Worm (Caenorhabditis elegans) whole organism, late embryonic: ENCODE data around the gene M163.5.

Experiments
- C38D4.7 ChIP-seq: fragments of 200-800 bp; sonication (Bioruptor generic); optimal IDR thresholded peaks from 2 replicates; lab custom pipeline; 2018; ENCODE audit warnings: mild to moderate bottlenecking, missing genetic modification characterization, moderate library complexity, missing compliant biosample characterization
- F13H6.1 ChIP-seq: sonication (generic microtip); optimal IDR thresholded peaks from 2 replicates; lab custom pipeline; 2016; ENCODE audit warnings: missing genetic modification characterization, missing compliant biosample characterization
- K02D7.2 ChIP-seq: sonication (generic microtip); optimal IDR thresholded peaks from 2 replicates; lab custom pipeline; 2017; ENCODE audit warnings: mild to moderate bottlenecking, missing genetic modification characterization, missing compliant biosample characterization
- Y22D7AL.16 ChIP-seq: sonication (generic microtip); optimal IDR thresholded peaks from 2 replicates; lab custom pipeline; 2016; ENCODE audit warnings: missing genetic modification characterization, missing compliant biosample characterization
- ahr-1 ChIP-seq: sonication (generic microtip); optimal IDR thresholded peaks from 2 replicates; lab custom pipeline; 2016; ENCODE audit warnings: missing genetic modification characterization, missing compliant biosample characterization
- ceh-14 ChIP-seq: sonication (generic microtip); optimal IDR thresholded peaks from 2 replicates; lab custom pipeline; 2016; ENCODE audit warnings: missing genotype, missing genetic modification characterization, missing compliant biosample characterization
- ceh-19 ChIP-seq: fragments of 200-800 bp; sonication (Bioruptor generic); optimal IDR thresholded peaks from 2 replicates; lab custom pipeline; 2018; ENCODE audit warnings: mild to moderate bottlenecking, missing genetic modification characterization, missing compliant biosample characterization
- ceh-34 ChIP-seq: sonication (generic microtip); optimal IDR thresholded peaks from 2 replicates; lab custom pipeline; 2016; ENCODE audit warnings: mild to moderate bottlenecking, missing genetic modification characterization, missing compliant biosample characterization
- ceh-45 ChIP-seq: fragments of 200-800 bp; sonication (Bioruptor generic); IDR thresholded peaks from 2 replicates; pipeline ENCODE4 v1.3.6; 2022; ENCODE audit warnings: missing genetic modification reagents, missing genetic modification characterization, missing compliant biosample characterization
- ceh-48 ChIP-seq: sonication (generic microtip); optimal IDR thresholded peaks from 2 replicates; lab custom pipeline; 2016; ENCODE audit warnings: missing genetic modification characterization, inconsistent platforms, missing compliant biosample characterization
- ceh-6 ChIP-seq: fragments of 200-800 bp; sonication (Bioruptor generic); optimal IDR thresholded peaks from 2 replicates; lab custom pipeline; 2018; ENCODE audit warnings: mild to moderate bottlenecking, missing genetic modification characterization, missing compliant biosample characterization
- ceh-9 ChIP-seq: sonication (generic microtip); optimal IDR thresholded peaks from 2 replicates; lab custom pipeline; 2016; ENCODE audit warnings: mild to moderate bottlenecking, missing genetic modification characterization, inconsistent platforms, missing compliant biosample characterization
- che-1 ChIP-seq: sonication (generic microtip); optimal IDR thresholded peaks from 2 replicates; lab custom pipeline; 2016; ENCODE audit warnings: mild to moderate bottlenecking, missing genetic modification characterization, missing compliant biosample characterization
- dve-1 ChIP-seq: sonication (generic microtip); optimal IDR thresholded peaks from 2 replicates; lab custom pipeline; 2017; ENCODE audit warnings: antibody characterized with exemption, mild to moderate bottlenecking, missing genetic modification characterization, missing compliant biosample characterization
- elt-4 ChIP-seq: sonication (generic microtip); optimal IDR thresholded peaks from 2 replicates; lab custom pipeline; 2016; ENCODE audit warnings: missing genetic modification characterization, missing compliant biosample characterization
- fax-1 ChIP-seq: sonication (generic microtip); optimal IDR thresholded peaks from 2 replicates; lab custom pipeline; 2016; ENCODE audit warnings: missing genotype, missing genetic modification characterization, missing compliant biosample characterization
- fkh-6 ChIP-seq: sonication (generic microtip); optimal IDR thresholded peaks from 2 replicates; lab custom pipeline; 2016; ENCODE audit warnings: missing genetic modification characterization, missing compliant biosample characterization
- hlh-8 ChIP-seq: sonication (generic microtip); optimal IDR thresholded peaks from 2 replicates; lab custom pipeline; 2016; ENCODE audit warnings: missing genotype, missing genetic modification characterization, missing compliant biosample characterization
- lim-6 ChIP-seq: sonication (generic microtip); optimal IDR thresholded peaks from 2 replicates; lab custom pipeline; 2016; ENCODE audit warnings: missing genetic modification characterization, missing compliant biosample characterization
- lin-11 ChIP-seq: fragments of 200-800 bp; sonication (Bioruptor generic); optimal IDR thresholded peaks from 2 replicates; lab custom pipeline; 2018; ENCODE audit warnings: mild to moderate bottlenecking, missing genetic modification characterization, missing compliant biosample characterization
- madf-2 ChIP-seq: sonication (generic microtip); optimal IDR thresholded peaks from 2 replicates; lab custom pipeline; 2017; ENCODE audit warnings: missing genetic modification characterization, missing compliant biosample characterization
- mec-3 ChIP-seq: sonication (generic microtip); optimal IDR thresholded peaks from 2 replicates; lab custom pipeline; 2016; ENCODE audit warnings: borderline replicate concordance, missing genetic modification characterization, missing compliant biosample characterization
- nfya-1 ChIP-seq: sonication (generic microtip); optimal IDR thresholded peaks from 2 replicates; lab custom pipeline; 2017; ENCODE audit warnings: missing genetic modification characterization, mild to moderate bottlenecking, missing compliant biosample characterization, antibody characterized with exemption, moderate library complexity
- nhr-232 ChIP-seq: sonication (generic microtip); optimal IDR thresholded peaks from 2 replicates; lab custom pipeline; 2016; ENCODE audit warnings: missing genetic modification characterization, missing compliant biosample characterization
- npax-4 ChIP-seq: sonication (generic microtip); optimal IDR thresholded peaks from 2 replicates; lab custom pipeline; 2016; ENCODE audit warnings: missing genetic modification characterization, missing compliant biosample characterization
- odd-2 ChIP-seq: sonication (generic microtip); optimal IDR thresholded peaks from 2 replicates; lab custom pipeline; 2017; ENCODE audit warnings: antibody characterized with exemption, mild to moderate bottlenecking, missing genetic modification characterization, missing compliant biosample characterization
- pag-3 ChIP-seq: sonication (generic microtip); optimal IDR thresholded peaks from 2 replicates; lab custom pipeline; 2016; ENCODE audit warnings: missing compliant biosample characterization, missing genetic modification characterization, borderline replicate concordance
- pat-9 ChIP-seq: fragments of 200-800 bp; sonication (Bioruptor generic); optimal IDR thresholded peaks from 2 replicates; lab custom pipeline; 2018; ENCODE audit warnings: mild to moderate bottlenecking, missing genetic modification characterization, moderate library complexity, missing compliant biosample characterization
- pax-1 ChIP-seq: fragments of 150-350 bp; optimal IDR thresholded peaks from 2 replicates; lab custom pipeline; 2014; ENCODE audit warnings: missing biosample characterization, missing genetic modification characterization
- pqm-1 ChIP-seq: sonication (generic microtip); optimal IDR thresholded peaks from 2 replicates; lab custom pipeline; 2016; ENCODE audit warnings: missing genetic modification characterization, missing compliant biosample characterization
- ref-2 ChIP-seq: sonication (generic microtip); optimal IDR thresholded peaks from 2 replicates; lab custom pipeline; 2016; ENCODE audit warnings: missing genetic modification characterization, missing compliant biosample characterization
- tbx-2 ChIP-seq: sonication (generic microtip); optimal IDR thresholded peaks from 2 replicates; lab custom pipeline; 2016; ENCODE audit warnings: missing genetic modification characterization, missing compliant biosample characterization
- tbx-7 ChIP-seq: sonication (generic microtip); optimal IDR thresholded peaks from 2 replicates; lab custom pipeline; 2016; ENCODE audit warnings: missing genotype, missing genetic modification characterization, missing compliant biosample characterization
- ttx-3 ChIP-seq: sonication (generic microtip); optimal IDR thresholded peaks from 2 replicates; lab custom pipeline; 2016; ENCODE audit warnings: missing genetic modification reagents, missing genetic modification characterization, missing compliant biosample characterization
- unc-3 ChIP-seq, 2 experiments: fragments of 200-800 bp in 1 of 2; sonication (Bioruptor generic) in 1 of 2; sonication (generic microtip) in 1 of 2; conservative IDR thresholded peaks in 1 of 2; optimal IDR thresholded peaks in 1 of 2; 2 replicates each; pipeline versions ENCODE4 v1.3.6 to Lab custom; 2016 to 2022; ENCODE audit warnings: missing compliant biosample characterization in 2 of 2, missing genetic modification characterization in 2 of 2, missing genetic modification reagents in 1 of 2
- zip-5 ChIP-seq: sonication (generic microtip); optimal IDR thresholded peaks from 2 replicates; lab custom pipeline; 2016; ENCODE audit warnings: missing genetic modification characterization, missing compliant biosample characterization
- ztf-16 ChIP-seq: sonication (generic microtip); optimal IDR thresholded peaks from 2 replicates; lab custom pipeline; 2017; ENCODE audit warnings: missing genetic modification characterization, missing compliant biosample characterization

Gene M163.5

ce11 chrX:14455419-14455818 is 18.4 kb upstream of the M163.5 start, which contains the start of gene Y66C5A.1:
Gene Y66C5A.1, minus strand, starts transcription at chrX:14455519.
- TF ChIP-seq unc-3 (GFP tag; conservative IDR thresholded peaks at IDR 0.05; lab: Robert Waterston, UW) = no peak
- TF ChIP-seq unc-3 (tag; optimal IDR thresholded peaks at IDR 0.05; lab: Kevin White, UChicago) = no peak
- no peak for TF ChIP-seq Y22D7AL.16 (tag; lab: Kevin White, UChicago)
- TF ChIP-seq F13H6.1 (tag; lab: Kevin White, UChicago) = no peak
- TF ChIP-seq ceh-6 (GFP tag; lab: Kevin White, UChicago) = no peak
- TF ChIP-seq ceh-14 = no peak
- no peak for TF ChIP-seq ztf-16 (tag; lab: Kevin White, UChicago)
- TF ChIP-seq K02D7.2 = no peak
- TF ChIP-seq hlh-8 = no peak
- TF ChIP-seq nhr-232 (tag; lab: Kevin White, UChicago) = no peak
- no peak for TF ChIP-seq zip-5 (tag; lab: Kevin White, UChicago)
- no peak for TF ChIP-seq pat-9 (tag; lab: Kevin White, UChicago)
- TF ChIP-seq ahr-1 (tag; lab: Kevin White, UChicago) = no peak
- no peak for TF ChIP-seq ceh-48
- no peak for TF ChIP-seq pag-3 (tag; lab: Kevin White, UChicago)
- no peak for TF ChIP-seq pqm-1 (tag; lab: Kevin White, UChicago)
- TF ChIP-seq nfya-1 (tag; lab: Kevin White, UChicago) = no peak
- no peak for TF ChIP-seq che-1 (tag; lab: Kevin White, UChicago)
- TF ChIP-seq ceh-34 (tag; lab: Kevin White, UChicago) = no peak
- no peak for TF ChIP-seq elt-4 (tag; lab: Kevin White, UChicago)
- TF ChIP-seq dve-1 (tag; lab: Kevin White, UChicago) = no peak

ce11 chrX:14460412-14460811 is 13.4 kb upstream of the M163.5 start, which contains the start of gene Y66C5A.2:
Gene Y66C5A.2, plus strand, starts transcription at chrX:14460712.
- TF ChIP-seq ceh-6 (GFP tag; lab: Kevin White, UChicago) (no peak), ref-2 (tag; lab: Kevin White, UChicago) (no peak), lin-11 (tag; lab: Kevin White, UChicago) (no peak), tbx-2 (tag; lab: Kevin White, UChicago) (no peak), fkh-6 (tag; lab: Kevin White, UChicago) (no peak), lim-6 (tag; lab: Kevin White, UChicago) (no peak), npax-4 (tag; lab: Kevin White, UChicago) (no peak), ceh-9 (tag; lab: Kevin White, UChicago) (no peak), ceh-45 (GFP tag; lab: Robert Waterston, UW) (no peak)

DNA sequence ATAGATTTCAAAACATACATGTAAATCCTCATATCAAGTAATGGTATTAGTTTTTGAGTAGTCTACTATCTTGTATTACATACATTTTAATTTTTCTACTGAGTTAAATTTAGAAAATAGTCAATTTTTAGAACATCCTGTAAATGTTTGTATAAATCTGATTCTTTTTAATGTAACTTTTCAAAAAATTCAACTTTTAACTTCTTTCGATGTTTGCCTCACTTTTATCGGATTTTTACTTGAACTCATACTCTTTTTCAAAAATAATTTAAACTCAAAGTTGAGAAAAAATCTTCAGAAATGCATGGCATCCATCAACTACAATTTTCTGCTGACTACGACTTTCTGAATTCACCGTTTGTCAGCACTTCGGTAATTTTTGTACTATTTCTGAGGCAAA is 9.3 kb upstream of the M163.5 start, which contains the start of gene M163.7:
Gene M163.7 (plus strand): TSS at position 301 of the 400 bp plus-strand sequence.
- no peak for TF ChIP-seq pax-1 (tag; lab: Kevin White, UChicago)
- no peak for TF ChIP-seq ceh-14
- no peak for TF ChIP-seq madf-2 (tag; lab: Kevin White, UChicago)
- no peak for TF ChIP-seq ceh-19
- no peak for TF ChIP-seq ceh-48
- TF ChIP-seq tbx-7 (tag; lab: Kevin White, UChicago) = no peak
- no peak for TF ChIP-seq Y22D7AL.16 (tag; lab: Kevin White, UChicago)
- no peak for TF ChIP-seq odd-2 (tag; lab: Kevin White, UChicago)
- no peak for TF ChIP-seq fax-1 (tag; lab: Kevin White, UChicago)
- no peak for TF ChIP-seq C38D4.7 (GFP tag; lab: Kevin White, UChicago)
- no peak for TF ChIP-seq ttx-3 (tag; lab: Kevin White, UChicago)
- TF ChIP-seq lin-11 (tag; lab: Kevin White, UChicago) = no peak
- no peak for TF ChIP-seq mec-3
